Worm (Caenorhabditis elegans): ENCODE data around the gene F07C3.2.

DNA sequence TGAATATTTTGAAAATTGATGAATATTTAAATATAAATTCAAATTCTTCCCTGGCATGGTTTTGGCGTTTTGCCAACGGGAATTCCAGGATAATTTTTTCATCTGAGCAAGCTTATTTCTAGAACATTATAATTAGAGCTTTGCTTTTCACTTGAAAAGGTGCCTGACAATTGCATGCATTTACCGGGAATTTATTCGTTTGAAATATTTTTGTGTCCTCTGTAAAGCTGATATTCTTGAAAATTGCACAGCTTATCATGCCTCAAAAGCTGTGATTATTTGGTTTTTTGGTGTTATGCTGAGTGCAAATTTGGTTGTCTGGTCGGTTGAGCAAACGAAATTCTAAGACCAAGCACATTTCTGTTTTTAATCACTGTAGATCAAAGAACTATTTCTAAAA lies 34.5 kb downstream of the F07C3.2 start:
- TF ChIP-seq klf-2 (GFP tag; conservative IDR thresholded peaks at IDR 0.05) (no peak), T22C8.4 (GFP tag; IDR thresholded peaks at IDR 0.05) (no peak), med-1 (GFP tag; optimal IDR thresholded peaks at IDR 0.05; ENCODE audit: insufficient read depth) (no peak), flt-1 (GFP tag; IDR thresholded peaks at IDR 0.05) (no peak), tab-1 (GFP tag; IDR thresholded peaks at IDR 0.05) (no peak)
